Worm (Caenorhabditis elegans): Measurements from ENCODE around the gene aqp-4.

The aqp-4 gene

ce11 chrV:9738077-9738705, 835 bp downstream of the aqp-4 start:
- no peak for TF ChIP-seq drap-1 (GFP tag; optimal IDR thresholded peaks at IDR 0.05)
- TF ChIP-seq M03D4.4 (tag; optimal IDR thresholded peaks at IDR 0.05): no peak
- TF ChIP-seq hlh-1 (tag; optimal IDR thresholded peaks at IDR 0.05): no peak
- TF ChIP-seq ceh-43 (GFP tag; optimal IDR thresholded peaks at IDR 0.05): no peak
- no peak for TF ChIP-seq nhr-237 (tag; optimal IDR thresholded peaks at IDR 0.05)
- no peak for TF ChIP-seq nhr-2 (tag; optimal IDR thresholded peaks at IDR 0.05)
- TF ChIP-seq unc-62 (GFP tag; optimal IDR thresholded peaks at IDR 0.05): no peak
- TF ChIP-seq ces-1 (GFP tag; optimal IDR thresholded peaks at IDR 0.05): no peak
- no peak for TF ChIP-seq elt-3 (tag; optimal IDR thresholded peaks at IDR 0.05)
- TF ChIP-seq lin-13 (tag; optimal IDR thresholded peaks at IDR 0.05): no peak
- TF ChIP-seq nhr-12 (tag; optimal IDR thresholded peaks at IDR 0.05): no peak
- TF ChIP-seq mls-2 (tag; optimal IDR thresholded peaks at IDR 0.05): no peak
- no peak for TF ChIP-seq tbx-8 (GFP tag; optimal IDR thresholded peaks at IDR 0.05)
- TF ChIP-seq cnd-1 (tag; optimal IDR thresholded peaks at IDR 0.05): no peak
- no peak for TF ChIP-seq ceh-39 (tag; optimal IDR thresholded peaks at IDR 0.05)
- no peak for TF ChIP-seq ceh-83 (GFP tag; optimal IDR thresholded peaks at IDR 0.05)
- no peak for TF ChIP-seq sptf-1 (tag; optimal IDR thresholded peaks at IDR 0.05)
- no peak for TF ChIP-seq elt-1 (tag; optimal IDR thresholded peaks at IDR 0.05; ENCODE audit: borderline replicate concordance, insufficient read depth)
- no peak for TF ChIP-seq nhr-28 (tag; optimal IDR thresholded peaks at IDR 0.05)
- TF ChIP-seq unc-120 (tag; optimal IDR thresholded peaks at IDR 0.05; ENCODE audit: poor library complexity, severe bottlenecking): no peak

- TF ChIP-seq snpc-4 (tag; optimal IDR thresholded peaks at IDR 0.05) (no peak), drap-1 (GFP tag; optimal IDR thresholded peaks at IDR 0.05) (no peak), unc-120 (tag; optimal IDR thresholded peaks at IDR 0.05; ENCODE audit: poor library complexity, severe bottlenecking) (no peak), cnd-1 (tag; optimal IDR thresholded peaks at IDR 0.05) (no peak), lsy-2 (tag; optimal IDR thresholded peaks at IDR 0.05) (no peak), ces-1 (GFP tag; optimal IDR thresholded peaks at IDR 0.05) (no peak), unc-62 (GFP tag; optimal IDR thresholded peaks at IDR 0.05) (no peak)
Observed at ce11 chrV:9739402-9739801, 2.0 kb downstream of the aqp-4 start, which contains the start of gene marc-1. Gene marc-1 (plus strand): TSS chrV:9739702.

ce11 chrV:9740858-9741257, 3.5 kb downstream of the aqp-4 start, which contains the start of gene sta-2:
Gene sta-2 (plus strand): TSS chrV:9741206.
- no peak for TF ChIP-seq M03D4.4 (tag; optimal IDR thresholded peaks at IDR 0.05)
- TF ChIP-seq hlh-1 (tag; optimal IDR thresholded peaks at IDR 0.05): no peak
- TF ChIP-seq ceh-43 (GFP tag; optimal IDR thresholded peaks at IDR 0.05): no peak
- TF ChIP-seq ceh-83 (GFP tag; optimal IDR thresholded peaks at IDR 0.05): no peak
- TF ChIP-seq sem-2 (GFP tag; optimal IDR thresholded peaks at IDR 0.05): no peak
- TF ChIP-seq nhr-28 (tag; optimal IDR thresholded peaks at IDR 0.05): no peak
- TF ChIP-seq zip-8 (tag; optimal IDR thresholded peaks at IDR 0.05): no peak
- TF ChIP-seq cnd-1 (tag; optimal IDR thresholded peaks at IDR 0.05): no peak
- TF ChIP-seq flh-1 (GFP tag; optimal IDR thresholded peaks at IDR 0.05): no peak
- TF ChIP-seq ceh-39 (tag; optimal IDR thresholded peaks at IDR 0.05): no peak
- no peak for TF ChIP-seq nhr-237 (tag; optimal IDR thresholded peaks at IDR 0.05)

- TF ChIP-seq sptf-1 (tag; optimal IDR thresholded peaks at IDR 0.05): no peak
- no peak for TF ChIP-seq nhr-12 (tag; optimal IDR thresholded peaks at IDR 0.05)
- TF ChIP-seq mls-2 (tag; optimal IDR thresholded peaks at IDR 0.05): no peak
Observed at ce11 chrV:9744934-9745333, 7.6 kb downstream of the aqp-4 start, which contains the start of gene F58E6.13. Gene F58E6.13 (plus strand): TSS chrV:9745234.

- TF ChIP-seq nhr-76 (tag; optimal IDR thresholded peaks at IDR 0.05) (no peak), elt-3 (tag; optimal IDR thresholded peaks at IDR 0.05) (no peak), unc-120 (tag; optimal IDR thresholded peaks at IDR 0.05; ENCODE audit: poor library complexity, severe bottlenecking) (no peak), ceh-39 (tag; optimal IDR thresholded peaks at IDR 0.05) (no peak), sptf-1 (tag; optimal IDR thresholded peaks at IDR 0.05) (no peak), ces-1 (GFP tag; optimal IDR thresholded peaks at IDR 0.05) (no peak), snpc-4 (tag; optimal IDR thresholded peaks at IDR 0.05) (no peak), lsy-2 (tag; optimal IDR thresholded peaks at IDR 0.05) (no peak), mls-2 (tag; optimal IDR thresholded peaks at IDR 0.05) (no peak)
Observed at ce11 chrV:9750308-9750707, 13.0 kb downstream of the aqp-4 start, which contains the start of gene F58E6.4. Gene F58E6.4 (minus strand): TSS chrV:9750408.

- TF ChIP-seq tbx-8 (GFP tag; optimal IDR thresholded peaks at IDR 0.05): no peak
- no peak for TF ChIP-seq zip-8 (tag; optimal IDR thresholded peaks at IDR 0.05)
- TF ChIP-seq elt-3 (tag; optimal IDR thresholded peaks at IDR 0.05): no peak
- no peak for TF ChIP-seq lsy-2 (tag; optimal IDR thresholded peaks at IDR 0.05)
- TF ChIP-seq ceh-83 (GFP tag; optimal IDR thresholded peaks at IDR 0.05): no peak
- TF ChIP-seq hlh-1 (tag; optimal IDR thresholded peaks at IDR 0.05): no peak
- no peak for TF ChIP-seq M03D4.4 (tag; optimal IDR thresholded peaks at IDR 0.05)
- no peak for TF ChIP-seq drap-1 (GFP tag; optimal IDR thresholded peaks at IDR 0.05)
- no peak for TF ChIP-seq mls-2 (tag; optimal IDR thresholded peaks at IDR 0.05)
- TF ChIP-seq mab-5 (tag; optimal IDR thresholded peaks at IDR 0.05): no peak
- TF ChIP-seq unc-62 (GFP tag; optimal IDR thresholded peaks at IDR 0.05): no peak
- TF ChIP-seq ces-1 (GFP tag; optimal IDR thresholded peaks at IDR 0.05): no peak
- no peak for TF ChIP-seq nhr-237 (tag; optimal IDR thresholded peaks at IDR 0.05)
- no peak for TF ChIP-seq elt-1 (tag; optimal IDR thresholded peaks at IDR 0.05; ENCODE audit: borderline replicate concordance, insufficient read depth)
- no peak for TF ChIP-seq ham-2 (GFP tag; optimal IDR thresholded peaks at IDR 0.05)
- TF ChIP-seq nhr-28 (tag; optimal IDR thresholded peaks at IDR 0.05): no peak
- no peak for TF ChIP-seq lin-32 (GFP tag; optimal IDR thresholded peaks at IDR 0.05)
Observed at ce11 chrV:9752918-9753317, 15.6 kb downstream of the aqp-4 start, which contains the start of gene F58E6.6. Gene F58E6.6 (minus strand): TSS chrV:9753018.

Data from whole organism, mixed stage, embryonic.